Worm (Caenorhabditis elegans): ENCODE measurements around the gene ccar-1.

DNA sequence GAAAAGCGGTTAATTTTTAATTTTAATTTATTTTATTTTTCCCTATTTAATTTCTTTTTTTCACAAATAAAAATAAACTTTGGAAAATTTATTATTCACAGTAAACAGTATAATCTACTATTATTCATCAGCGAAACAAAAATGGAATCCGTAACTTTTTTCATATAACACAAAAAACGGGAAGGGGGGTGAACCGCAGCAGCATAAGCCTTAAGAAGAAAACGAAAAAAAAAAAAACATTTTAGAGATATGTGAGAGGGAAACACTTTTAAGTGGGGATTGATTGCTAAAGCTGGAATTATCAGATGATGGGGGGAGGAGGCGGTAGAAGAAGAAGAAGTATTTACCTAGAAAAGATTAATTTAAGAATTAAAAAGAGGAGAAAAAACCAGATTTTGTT is 36.3 kb downstream of the ccar-1 start:
- TF ChIP-seq T22C8.4 (GFP tag; IDR thresholded peaks at IDR 0.05) (no peak), ztf-23 (GFP tag; IDR thresholded peaks at IDR 0.05) (no peak), ref-1 (GFP tag; conservative IDR thresholded peaks at IDR 0.05) (no peak), flt-1 (GFP tag; IDR thresholded peaks at IDR 0.05) (no peak)

Measured in whole organism, midembryonic.